Worm (Caenorhabditis elegans) whole organism, dauer: Measurements from ENCODE around the gene his-1.

Source experiments
- unc-62 ChIP-seq: sonication (generic microtip); optimal IDR thresholded peaks from 2 replicates; lab custom pipeline; 2017; ENCODE audit warnings: missing biosample characterization, missing genetic modification reagents, missing genetic modification characterization

his-1 gene

ce11 chrV:16060135-16060534 is 17.8 kb downstream of the his-1 start, which contains the start of gene F14H3.15:
F14H3.15 (minus strand) TSS chrV:16060235.
- TF ChIP-seq unc-62 (GFP tag; lab: Kevin White, UChicago), result no peak

- TF ChIP-seq unc-62 (GFP tag; lab: Kevin White, UChicago), result no peak
These were observed 19.7 kb downstream of the his-1 start, which contains the start of gene fbxa-100 for ce11 chrV:16061993-16062392. fbxa-100 (minus strand) TSS chrV:16062093.

- TF ChIP-seq unc-62 (GFP tag; lab: Kevin White, UChicago), result no peak
These were observed 20.5 kb downstream of the his-1 start, which contains the start of gene F14H3.14 for ce11 chrV:16062788-16063187. F14H3.14 (minus strand) TSS chrV:16062888.

- TF ChIP-seq unc-62 (GFP tag; lab: Kevin White, UChicago), result no peak
These were observed 26.6 kb downstream of the his-1 start, which contains the start of gene cyp-35D1 for ce11 chrV:16068938-16069337. cyp-35D1 (plus strand) TSS chrV:16069238.

- no peak for TF ChIP-seq unc-62 (GFP tag; lab: Kevin White, UChicago)
These were observed 28.8 kb downstream of the his-1 start, which contains the start of gene nhr-176 for ce11 chrV:16071167-16071566. nhr-176 (plus strand) TSS chrV:16071325.

- no peak for TF ChIP-seq unc-62 (GFP tag; lab: Kevin White, UChicago)
These were observed 31.5 kb downstream of the his-1 start, which contains the start of gene srj-10 for ce11 chrV:16073856-16074255. srj-10 (minus strand) TSS chrV:16073956.

ce11 chrV:16075250-16075709 is 33.0 kb downstream of the his-1 start, which contains the start of the genes F14H3.12 and srj-29:
F14H3.12 (minus strand) TSS chrV:16075323.
srj-29 (plus strand) TSS chrV:16075659.
- no peak for TF ChIP-seq unc-62 (GFP tag; lab: Kevin White, UChicago)

ce11 chrV:16080039-16080438 is 37.7 kb downstream of the his-1 start:
- no peak for TF ChIP-seq unc-62 (GFP tag; lab: Kevin White, UChicago)

ce11 chrV:16080678-16081077 is 38.4 kb downstream of the his-1 start:
- no peak for TF ChIP-seq unc-62 (GFP tag; lab: Kevin White, UChicago)

ce11 chrV:16090685-16091084 is 48.4 kb downstream of the his-1 start, which contains the start of gene F22B8.3:
F22B8.3 (plus strand) TSS chrV:16090985.
- TF ChIP-seq unc-62 (GFP tag; lab: Kevin White, UChicago), result no peak
